Worm (Caenorhabditis elegans): Measurements from ENCODE around the gene srb-5.

The srb-5 gene

DNA sequence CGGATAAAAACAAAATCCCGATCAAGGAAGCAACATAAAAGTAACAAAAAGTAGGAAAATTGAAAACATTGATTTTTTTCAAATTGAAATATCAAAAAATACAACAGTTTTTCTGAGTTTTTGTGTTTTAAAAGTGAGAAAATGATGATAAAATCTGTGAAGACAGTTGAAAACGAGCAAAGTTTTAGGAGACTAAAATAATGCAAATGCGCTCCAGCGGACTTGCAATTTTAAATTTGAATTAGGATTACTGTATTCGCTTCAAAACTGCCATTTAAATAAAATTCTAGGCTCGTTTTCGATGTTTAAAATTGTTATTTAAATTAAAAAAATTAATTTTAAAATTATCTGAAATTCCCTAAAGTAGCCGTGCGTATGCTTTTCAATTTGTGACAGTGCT is 24.8 kb upstream of the srb-5 start:
- TF ChIP-seq unc-130 (tag; optimal IDR thresholded peaks at IDR 0.05), result no peak
- no peak for TF ChIP-seq ceh-8 (GFP tag; optimal IDR thresholded peaks at IDR 0.05)
- TF ChIP-seq nhr-19 (GFP tag; conservative IDR thresholded peaks at IDR 0.05), result no peak
- TF ChIP-seq nhr-237 (tag; optimal IDR thresholded peaks at IDR 0.05), result no peak
- TF ChIP-seq isw-1 (GFP tag; IDR thresholded peaks at IDR 0.05), result no peak
- TF ChIP-seq Y116A8C.19 (tag; optimal IDR thresholded peaks at IDR 0.05; ENCODE audit: borderline replicate concordance), result no peak
- TF ChIP-seq skn-1 (tag; optimal IDR thresholded peaks at IDR 0.05), result no peak
- no peak for TF ChIP-seq aly-2 (tag; optimal IDR thresholded peaks at IDR 0.05)
- TF ChIP-seq nhr-85 (tag), result no peak
- no peak for TF ChIP-seq ces-1 (GFP tag; optimal IDR thresholded peaks at IDR 0.05)
- TF ChIP-seq nhr-20 (tag; optimal IDR thresholded peaks at IDR 0.05), result no peak
- TF ChIP-seq snpc-4 (tag; optimal IDR thresholded peaks at IDR 0.05), result no peak
- TF ChIP-seq lin-14 (GFP tag; optimal IDR thresholded peaks at IDR 0.05), result no peak

- TF ChIP-seq lin-35 (GFP tag; optimal IDR thresholded peaks at IDR 0.05), result no peak
- no peak for TF ChIP-seq ces-1 (GFP tag; optimal IDR thresholded peaks at IDR 0.05)
- no peak for TF ChIP-seq unc-130 (tag; optimal IDR thresholded peaks at IDR 0.05)
- no peak for TF ChIP-seq nhr-47 (tag; optimal IDR thresholded peaks at IDR 0.05)
- no peak for TF ChIP-seq C34B4.2 (tag; optimal IDR thresholded peaks at IDR 0.05)
- TF ChIP-seq skn-1 (tag; optimal IDR thresholded peaks at IDR 0.05), result no peak
- no peak for TF ChIP-seq F16B12.6 (tag; optimal IDR thresholded peaks at IDR 0.05)
- TF ChIP-seq zip-4 (GFP tag; optimal IDR thresholded peaks at IDR 0.05), result no peak
- TF ChIP-seq ceh-8 (GFP tag; optimal IDR thresholded peaks at IDR 0.05), result no peak
- TF ChIP-seq ztf-11 (tag; optimal IDR thresholded peaks at IDR 0.05), result no peak
- no peak for TF ChIP-seq elt-2 (tag; optimal IDR thresholded peaks at IDR 0.05)
- no peak for TF ChIP-seq ama-1 (optimal IDR thresholded peaks at IDR 0.05)
- no peak for TF ChIP-seq zag-1 (tag; optimal IDR thresholded peaks at IDR 0.05)
- no peak for TF ChIP-seq mep-1 (tag; optimal IDR thresholded peaks at IDR 0.05)
- no peak for TF ChIP-seq hlh-4 (tag; optimal IDR thresholded peaks at IDR 0.05)
- TF ChIP-seq ceh-88 (GFP tag; IDR thresholded peaks at IDR 0.05), result no peak
- TF ChIP-seq ztf-4 (tag; optimal IDR thresholded peaks at IDR 0.05), result no peak
- no peak for TF ChIP-seq lir-3 (tag; optimal IDR thresholded peaks at IDR 0.05; ENCODE audit: poor library complexity)
Measured at ce11 chrII:5187469-5187868, 24.3 kb upstream of the srb-5 start, which contains the start of gene crh-2. crh-2 (minus strand) TSS chrII:5187569.

DNA sequence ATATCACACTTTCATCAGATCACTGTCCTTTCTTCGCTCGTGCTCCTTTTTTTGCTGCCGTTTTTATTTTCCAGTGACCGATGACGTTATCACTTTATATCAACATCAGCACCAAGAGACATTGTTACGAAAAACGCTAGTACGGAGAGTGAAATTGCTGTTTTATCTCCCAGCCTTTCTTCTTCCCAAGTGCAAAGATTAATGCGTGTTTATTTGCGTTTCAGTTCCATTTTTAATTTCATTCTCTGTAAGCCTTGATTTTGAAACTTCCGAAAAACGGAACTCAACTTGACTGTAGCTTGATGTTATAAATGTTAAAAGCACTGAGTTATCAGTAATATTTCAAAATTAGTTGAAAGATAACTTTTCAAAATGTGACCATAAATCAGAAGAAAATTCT is 23.7 kb upstream of the srb-5 start:
- TF ChIP-seq lin-14 (GFP tag; optimal IDR thresholded peaks at IDR 0.05) (no peak), nhr-85 (tag) (no peak), zag-1 (tag; optimal IDR thresholded peaks at IDR 0.05) (no peak), mab-9 (GFP tag; IDR thresholded peaks at IDR 0.05) (no peak), nhr-20 (tag; optimal IDR thresholded peaks at IDR 0.05) (no peak), mef-2 (tag; optimal IDR thresholded peaks at IDR 0.05) (no peak), rnt-1 (tag; optimal IDR thresholded peaks at IDR 0.05) (no peak), elt-2 (tag; optimal IDR thresholded peaks at IDR 0.05) (peak; percentile 88)

DNA sequence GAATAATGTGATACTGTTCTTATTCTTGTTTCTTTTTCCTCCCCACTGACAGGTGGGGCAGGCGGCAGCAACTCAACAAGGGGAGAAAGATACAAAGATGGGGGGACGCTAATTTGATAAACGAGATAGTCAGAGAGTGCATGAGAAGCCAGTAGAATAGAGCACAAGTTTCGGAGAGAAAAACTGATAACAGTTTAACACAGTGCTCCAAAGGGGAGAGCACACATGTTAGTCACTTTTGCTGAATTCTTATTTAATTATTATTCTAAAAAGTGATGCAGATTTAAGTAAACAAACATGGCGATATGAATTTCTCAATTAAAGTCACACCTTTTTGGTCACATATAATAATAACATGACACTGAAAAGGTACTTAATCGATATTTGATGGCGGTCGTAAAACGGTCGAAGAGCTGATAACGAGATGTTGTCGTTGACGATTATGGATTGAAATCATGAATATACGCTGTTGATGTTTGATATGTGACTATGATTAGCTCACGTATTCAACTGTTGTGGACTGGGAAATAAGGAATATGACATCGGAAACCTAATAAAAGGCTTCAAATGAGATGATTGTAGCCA is 22.9 kb upstream of the srb-5 start:
- TF ChIP-seq ztf-4 (tag; optimal IDR thresholded peaks at IDR 0.05) (no peak), C04F5.9 (tag; optimal IDR thresholded peaks at IDR 0.05) (no peak), lin-15B (tag; optimal IDR thresholded peaks at IDR 0.05) (no peak), lin-14 (GFP tag; optimal IDR thresholded peaks at IDR 0.05) (peak; percentile 23), grh-1 (GFP tag; IDR thresholded peaks at IDR 0.05) (no peak), nhr-12 (tag; optimal IDR thresholded peaks at IDR 0.05) (no peak), fkh-4 (tag; optimal IDR thresholded peaks at IDR 0.05; ENCODE audit: borderline replicate concordance) (no peak), nhr-76 (tag; optimal IDR thresholded peaks at IDR 0.05) (no peak), ceh-88 (GFP tag; IDR thresholded peaks at IDR 0.05) (no peak), unc-98 (GFP tag; IDR thresholded peaks at IDR 0.05) (no peak), isw-1 (GFP tag; IDR thresholded peaks at IDR 0.05) (no peak), mep-1 (tag; optimal IDR thresholded peaks at IDR 0.05) (no peak), nhr-28 (tag; optimal IDR thresholded peaks at IDR 0.05) (no peak), zag-1 (tag; optimal IDR thresholded peaks at IDR 0.05) (no peak), ceh-82 (tag; optimal IDR thresholded peaks at IDR 0.05) (no peak), tlp-1 (tag; optimal IDR thresholded peaks at IDR 0.05) (peak; percentile 44), lsy-2 (tag; optimal IDR thresholded peaks at IDR 0.05) (no peak), lin-13 (GFP tag; optimal IDR thresholded peaks at IDR 0.05) (no peak), aha-1 (tag; optimal IDR thresholded peaks at IDR 0.05) (no peak), unc-130 (tag; optimal IDR thresholded peaks at IDR 0.05) (no peak), elt-2 (tag; optimal IDR thresholded peaks at IDR 0.05) (peak; percentile 97), nhr-71 (tag; optimal IDR thresholded peaks at IDR 0.05) (peak; percentile 36), nhr-20 (tag; optimal IDR thresholded peaks at IDR 0.05) (no peak), fos-1 (tag; optimal IDR thresholded peaks at IDR 0.05) (no peak), alr-1 (tag; optimal IDR thresholded peaks at IDR 0.05; ENCODE audit: borderline replicate concordance) (no peak), rnt-1 (tag; optimal IDR thresholded peaks at IDR 0.05) (no peak), tbx-2 (tag; optimal IDR thresholded peaks at IDR 0.05) (no peak)

All from whole organism, L1 larva.